Worm (Caenorhabditis elegans) whole organism, L4 larva: Measurements from ENCODE around the gene faxc-2.
A peak's percentile ranks its signal among the peaks of the same experiment; 100 is the strongest.

Experiments used
- F26F4.8 ChIP-seq: fragments of 200-800 bp; sonication (Bioruptor generic); conservative IDR thresholded peaks from 2 replicates; pipeline ENCODE4 v1.3.6; 2022; ENCODE audit warnings: missing genetic modification characterization, missing compliant biosample characterization
- F37D6.2 ChIP-seq: sonication (generic microtip); optimal IDR thresholded peaks from 2 replicates; lab custom pipeline; 2016; ENCODE audit warnings: mild to moderate bottlenecking, missing genetic modification characterization, missing compliant biosample characterization
- F44E2.7 ChIP-seq: fragments of 200-800 bp; sonication (Bioruptor generic); IDR thresholded peaks from 2 replicates; pipeline ENCODE4 v2.1.2; 2022; ENCODE audit warnings: missing genetic modification characterization, missing compliant biosample characterization
- T26A8.4 ChIP-seq: fragments of 200-800 bp; sonication (Bioruptor generic); IDR thresholded peaks from 2 replicates; pipeline ENCODE4 v1.3.6; 2022; ENCODE audit warnings: missing genetic modification characterization, missing compliant biosample characterization
- Y105C5A.15 ChIP-seq: fragments of 200-800 bp; sonication (Bioruptor generic); IDR thresholded peaks from 2 replicates; pipeline ENCODE4 v1.3.6; 2022; ENCODE audit warnings: missing genetic modification characterization, missing compliant biosample characterization
- aha-1 ChIP-seq: fragments of 150-350 bp; peaks from one replicate; lab custom pipeline; 2014; ENCODE audit warnings: missing biosample characterization, missing genetic modification characterization
- aly-2 ChIP-seq: sonication (generic microtip); optimal IDR thresholded peaks from 2 replicates; lab custom pipeline; 2018; ENCODE audit warnings: missing biosample characterization, missing genetic modification characterization
- arid-1 ChIP-seq: fragments of 200-800 bp; sonication (Bioruptor generic); conservative IDR thresholded peaks from 2 replicates; pipeline ENCODE4 v1.3.6; 2022; ENCODE audit warnings: missing genetic modification reagents, missing genetic modification characterization, missing compliant biosample characterization
- attf-4 ChIP-seq: sonication (generic microtip); optimal IDR thresholded peaks from 3 replicates; lab custom pipeline; 2017; ENCODE audit warnings: missing biosample characterization, missing genetic modification characterization
- ceh-20 ChIP-seq: fragments of 200-800 bp; sonication (Bioruptor generic); IDR thresholded peaks from 2 replicates; pipeline ENCODE4 v1.3.6; 2022; ENCODE audit warnings: missing genetic modification reagents, missing genetic modification characterization, missing compliant biosample characterization
- ceh-28 ChIP-seq: fragments of 150-350 bp; optimal IDR thresholded peaks from 2 replicates; lab custom pipeline; 2014; ENCODE audit warnings: missing biosample characterization, missing genetic modification reagents, missing genetic modification characterization
- ceh-44 ChIP-seq: fragments of 200-800 bp; sonication (Bioruptor generic); IDR thresholded peaks from 2 replicates; pipeline ENCODE4 v1.3.6; 2022; ENCODE audit warnings: missing genetic modification reagents, missing genetic modification characterization, missing compliant biosample characterization
- ceh-62 ChIP-seq: sonication (generic microtip); optimal IDR thresholded peaks from 2 replicates; lab custom pipeline; 2017; ENCODE audit warnings: missing biosample characterization, missing genetic modification characterization
- ces-1 ChIP-seq: fragments of 150-350 bp; sonication (generic microtip); optimal IDR thresholded peaks from 4 replicates; lab custom pipeline; 2014; ENCODE audit warnings: missing biosample characterization, missing genetic modification reagents, missing genetic modification characterization
- cey-2 ChIP-seq: sonication (generic microtip); optimal IDR thresholded peaks from 3 replicates; lab custom pipeline; 2017; ENCODE audit warnings: missing genetic modification characterization, mild to moderate bottlenecking, missing compliant biosample characterization, antibody characterized with exemption, borderline replicate concordance; ENCODE audit not compliant: insufficient read depth
- dmd-8 ChIP-seq: fragments of 200-800 bp; sonication (Bioruptor generic); IDR thresholded peaks from 2 replicates; pipeline ENCODE4 v1.3.6; 2022; ENCODE audit warnings: missing genetic modification characterization, missing compliant biosample characterization
- dpl-1 ChIP-seq: fragments of 150-350 bp; optimal IDR thresholded peaks from 2 replicates; lab custom pipeline; 2014; ENCODE audit warnings: missing biosample characterization, missing genetic modification reagents, missing genetic modification characterization
- fkh-10 ChIP-seq: fragments of 150-350 bp; optimal IDR thresholded peaks from 2 replicates; lab custom pipeline; 2014; ENCODE audit warnings: missing biosample characterization, missing genetic modification reagents, missing genetic modification characterization
- fos-1 ChIP-seq: fragments of 150-350 bp; optimal IDR thresholded peaks from 2 replicates; lab custom pipeline; 2014; ENCODE audit warnings: missing biosample characterization, missing genetic modification characterization
- gei-8 ChIP-seq: fragments of 200-800 bp; sonication (Bioruptor generic); optimal IDR thresholded peaks from 2 replicates; lab custom pipeline; 2018; ENCODE audit warnings: mild to moderate bottlenecking, missing genetic modification characterization, missing compliant biosample characterization
- hlh-11 ChIP-seq: fragments of 200-800 bp; sonication (Bioruptor generic); optimal IDR thresholded peaks from 2 replicates; lab custom pipeline; 2018; ENCODE audit warnings: mild to moderate bottlenecking, missing genetic modification characterization, missing compliant biosample characterization
- hlh-30 ChIP-seq: sonication (generic microtip); optimal IDR thresholded peaks from 2 replicates; lab custom pipeline; 2017; ENCODE audit warnings: antibody characterized with exemption, mild to moderate bottlenecking, missing genetic modification characterization, missing compliant biosample characterization; ENCODE audit not compliant: insufficient read depth
- jun-1 ChIP-seq: fragments of 150-350 bp; optimal IDR thresholded peaks from 2 replicates; lab custom pipeline; 2014; ENCODE audit warnings: missing biosample characterization, missing genetic modification reagents, missing genetic modification characterization
- lim-7 ChIP-seq: fragments of 200-800 bp; sonication (Bioruptor generic); IDR thresholded peaks from 2 replicates; pipeline ENCODE4 v1.3.6; 2022; ENCODE audit warnings: missing genetic modification characterization, missing compliant biosample characterization
- lin-1 ChIP-seq: fragments of 200-800 bp; sonication (Bioruptor generic); IDR thresholded peaks from 2 replicates; pipeline ENCODE4 v1.3.6; 2022; ENCODE audit warnings: missing genetic modification reagents, missing genetic modification characterization, missing compliant biosample characterization
- lin-13 ChIP-seq: fragments of 150-350 bp; optimal IDR thresholded peaks from 2 replicates; lab custom pipeline; 2014; ENCODE audit warnings: missing biosample characterization, missing genetic modification reagents, missing genetic modification characterization
- lin-38 ChIP-seq: fragments of 200-800 bp; sonication (Bioruptor generic); IDR thresholded peaks from 2 replicates; pipeline ENCODE4 v1.3.6; 2022; ENCODE audit warnings: missing genetic modification reagents, missing genetic modification characterization, missing compliant biosample characterization
- lin-39 ChIP-seq: fragments of 150-350 bp; optimal IDR thresholded peaks from 2 replicates; lab custom pipeline; 2014; ENCODE audit warnings: missing biosample characterization, missing genetic modification reagents, missing genetic modification characterization
- lir-3 ChIP-seq: sonication (generic microtip); optimal IDR thresholded peaks from 2 replicates; lab custom pipeline; 2016; ENCODE audit warnings: mild to moderate bottlenecking, missing genetic modification characterization, missing compliant biosample characterization
- madf-9 ChIP-seq: fragments of 200-800 bp; sonication (Bioruptor generic); conservative IDR thresholded peaks from 2 replicates; pipeline ENCODE4 v1.3.6; 2022; ENCODE audit warnings: missing genetic modification reagents, missing genetic modification characterization, missing compliant biosample characterization
- mdl-1 ChIP-seq, 2 experiments: fragments of 150-350 bp in 1 of 2; sonication (generic microtip) in 1 of 2; optimal IDR thresholded peaks; 2 replicates each; lab custom pipeline; 2014 to 2017; ENCODE audit warnings: missing biosample characterization in 2 of 2, missing genetic modification characterization in 2 of 2
- mdt-29 ChIP-seq: fragments of 200-800 bp; sonication (Bioruptor generic); IDR thresholded peaks from 2 replicates; pipeline ENCODE4 v1.3.6; 2022; ENCODE audit warnings: missing genetic modification reagents, missing genetic modification characterization, missing compliant biosample characterization
- mes-2 ChIP-seq: sonication (generic microtip); optimal IDR thresholded peaks from 2 replicates; lab custom pipeline; 2016; ENCODE audit warnings: missing genotype, mild to moderate bottlenecking, missing genetic modification characterization, missing compliant biosample characterization; ENCODE audit not compliant: poor library complexity, severe bottlenecking
- mxl-2 ChIP-seq: fragments of 200-800 bp; sonication (Bioruptor generic); conservative IDR thresholded peaks from 2 replicates; pipeline ENCODE4 v1.3.6; 2022; ENCODE audit warnings: missing genetic modification reagents, missing genetic modification characterization, missing compliant biosample characterization
- nhr-25 ChIP-seq: sonication (generic microtip); optimal IDR thresholded peaks from 2 replicates; lab custom pipeline; 2017; ENCODE audit warnings: missing genetic modification characterization, mild to moderate bottlenecking, missing compliant biosample characterization, antibody characterized with exemption, moderate library complexity, borderline replicate concordance; ENCODE audit not compliant: insufficient read depth
- nhr-28 ChIP-seq: fragments of 150-350 bp; optimal IDR thresholded peaks from 2 replicates; lab custom pipeline; 2014; ENCODE audit warnings: missing biosample characterization, missing genetic modification characterization
- nhr-6 ChIP-seq: fragments of 150-350 bp; optimal IDR thresholded peaks from 2 replicates; lab custom pipeline; 2014; ENCODE audit warnings: missing biosample characterization, missing genetic modification characterization
- nhr-77 ChIP-seq: fragments of 150-350 bp; optimal IDR thresholded peaks from 2 replicates; lab custom pipeline; 2014; ENCODE audit warnings: missing biosample characterization, missing genetic modification characterization
- pha-4 ChIP-seq, 2 experiments: fragments of 150-350 bp in 1 of 2; fragments of 200-800 bp in 1 of 2; sonication (Bioruptor generic) in 1 of 2; IDR thresholded peaks in 1 of 2; optimal IDR thresholded peaks in 1 of 2; 2 replicates each; pipeline versions ENCODE4 v1.3.6 to Lab custom; 2014 to 2022; ENCODE audit warnings: missing genetic modification characterization in 2 of 2, missing genetic modification reagents in 2 of 2, missing biosample characterization in 1 of 2, missing compliant biosample characterization in 1 of 2
- php-3 ChIP-seq: fragments of 200-800 bp; sonication (Bioruptor generic); IDR thresholded peaks from 2 replicates; pipeline ENCODE4 v1.3.6; 2022; ENCODE audit warnings: missing genetic modification reagents, missing genetic modification characterization, missing compliant biosample characterization
- rbr-2 ChIP-seq: sonication (generic microtip); optimal IDR thresholded peaks from 2 replicates; lab custom pipeline; 2016; ENCODE audit warnings: missing genotype, missing genetic modification characterization, missing compliant biosample characterization
- saeg-2 ChIP-seq: fragments of 200-800 bp; sonication (Bioruptor generic); IDR thresholded peaks from 2 replicates; pipeline ENCODE4 v1.3.6; 2022; ENCODE audit warnings: missing genetic modification reagents, missing genetic modification characterization, missing compliant biosample characterization
- set-16 ChIP-seq: fragments of 200-800 bp; sonication (Bioruptor generic); IDR thresholded peaks from 2 replicates; pipeline ENCODE4 v1.3.6; 2022; ENCODE audit warnings: missing genetic modification reagents, missing genetic modification characterization, missing compliant biosample characterization
- tra-1 ChIP-seq: fragments of 200-800 bp; sonication (Bioruptor generic); IDR thresholded peaks from 2 replicates; pipeline ENCODE4 v1.3.6; 2022; ENCODE audit warnings: missing genetic modification reagents, missing genetic modification characterization, missing compliant biosample characterization
- unc-62 ChIP-seq, 3 experiments: fragments of 150-350 bp in 1 of 3; sonication (generic microtip); optimal IDR thresholded peaks in 2 of 3; peaks in 1 of 3; 1 replicate in 1 of 3; 2 replicates in 2 of 3; lab custom pipeline; 2014 to 2017; ENCODE audit warnings: missing biosample characterization in 3 of 3, missing genetic modification characterization in 3 of 3, missing genetic modification reagents in 3 of 3, missing genotype in 1 of 3
- vab-7 ChIP-seq: fragments of 200-800 bp; sonication (Bioruptor generic); IDR thresholded peaks from 2 replicates; pipeline ENCODE4 v1.3.6; 2022; ENCODE audit warnings: missing genetic modification reagents, missing genetic modification characterization, missing compliant biosample characterization
- zip-11 ChIP-seq: fragments of 200-800 bp; sonication (Bioruptor generic); IDR thresholded peaks from 2 replicates; pipeline ENCODE4 v1.3.6; 2022; ENCODE audit warnings: missing genetic modification characterization, missing compliant biosample characterization
- ztf-11 ChIP-seq: fragments of 150-350 bp; optimal IDR thresholded peaks from 2 replicates; lab custom pipeline; 2014; ENCODE audit warnings: missing biosample characterization, missing genetic modification characterization

faxc-2 gene

DNA sequence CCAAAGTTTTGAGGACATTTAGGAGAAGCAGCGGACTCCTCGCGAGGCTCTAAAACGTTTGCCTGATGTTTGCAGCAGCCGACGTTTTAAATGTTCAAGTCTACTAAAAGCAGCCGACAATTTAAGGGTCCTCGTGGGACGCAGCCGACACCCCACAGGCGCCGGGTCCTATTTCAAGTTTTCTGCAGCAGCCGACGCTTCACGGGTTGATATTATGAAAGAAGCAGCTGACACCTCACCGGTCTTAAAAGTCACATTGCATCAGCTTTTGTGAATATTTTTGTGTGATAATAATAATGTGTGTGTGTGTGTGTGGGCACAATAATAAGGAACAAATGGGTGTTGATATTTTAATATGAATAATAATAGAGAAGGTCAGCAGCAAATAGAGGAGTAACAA lies 11.2 kb upstream of the faxc-2 start:
- TF ChIP-seq hlh-30 (tag; lab: Kevin White, UChicago) (no peak), saeg-2 (0 out of 2 replicates have a peak, but pooled peaks have one; percentile 13), set-16 (GFP tag; lab: Robert Waterston, UW) (peak; percentile 37; the same call in 1 of the 2 replicates), lin-13 (GFP tag; lab: Kevin White, UChicago) (peak; percentile 52), Y105C5A.15 (GFP tag; lab: Robert Waterston, UW) (no peak), arid-1 (GFP tag; lab: Robert Waterston, UW) (no peak), F44E2.7 (GFP tag; lab: Robert Waterston, UW) (no peak), pha-4 (GFP tag; IDR thresholded peaks at IDR 0.05; lab: Robert Waterston, UW) (0 out of 2 replicates have a peak, but pooled peaks have one; percentile 1), pha-4 (tag; optimal IDR thresholded peaks at IDR 0.05; lab: Kevin White, UChicago) (no peak), mxl-2 (no peak)
- TF ChIP-seq, all 104 proteins: peak for 4

DNA sequence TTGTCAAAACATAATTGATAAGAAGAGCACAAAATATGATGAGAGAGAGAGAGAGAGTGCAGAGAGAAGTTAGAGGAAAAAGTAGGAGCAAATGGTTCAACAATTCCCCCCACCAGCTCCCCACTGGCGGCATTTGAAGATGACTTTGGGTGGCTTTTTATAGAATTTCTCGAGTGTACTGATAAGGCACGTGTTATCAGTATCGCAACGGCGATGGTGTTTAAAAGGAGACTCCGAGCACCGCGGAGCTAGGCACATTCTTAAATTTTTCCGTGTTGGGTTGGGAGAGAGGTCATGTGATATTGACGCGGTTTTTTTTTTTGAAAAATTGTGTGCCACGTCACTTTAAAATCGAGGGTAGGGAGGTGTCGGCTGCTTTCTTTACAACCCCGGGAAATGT lies 10.6 kb upstream of the faxc-2 start:
- no peak for TF ChIP-seq ces-1 (GFP tag; lab: Kevin White, UChicago)
- no peak for TF ChIP-seq aly-2 (tag; lab: Kevin White, UChicago)
- TF ChIP-seq lir-3 = no peak
- peak; percentile 84 for TF ChIP-seq nhr-77 (tag; lab: Kevin White, UChicago)
- TF ChIP-seq pha-4 (GFP tag; IDR thresholded peaks at IDR 0.05; lab: Robert Waterston, UW) = 0 out of 2 replicates have a peak, but pooled peaks have one; percentile 49
- no peak for TF ChIP-seq pha-4 (tag; optimal IDR thresholded peaks at IDR 0.05; lab: Kevin White, UChicago)
- TF ChIP-seq F37D6.2 (tag; lab: Kevin White, UChicago) = no peak
- TF ChIP-seq ceh-62 (tag; lab: Kevin White, UChicago) = no peak
- no peak for TF ChIP-seq attf-4 (tag; lab: Kevin White, UChicago)
- TF ChIP-seq lin-39 = no peak
- TF ChIP-seq lin-38 (GFP tag; lab: Robert Waterston, UW) = no peak
- TF ChIP-seq lim-7 (GFP tag; lab: Robert Waterston, UW) = no peak
- TF ChIP-seq Y105C5A.15 (GFP tag; lab: Robert Waterston, UW) = no peak
- TF ChIP-seq tra-1 (GFP tag; lab: Robert Waterston, UW) = no peak
- TF ChIP-seq gei-8 (GFP tag; lab: Kevin White, UChicago) = no peak
- peak; percentile 79 for TF ChIP-seq mdl-1 (tag; optimal IDR thresholded peaks at IDR 0.05; lab: Kevin White, UChicago)
- TF ChIP-seq F26F4.8 (GFP tag; lab: Robert Waterston, UW) = no peak
- peak; percentile 67; the same call in 1 of the 2 replicates for TF ChIP-seq lin-1 (GFP tag; lab: Robert Waterston, UW)
- TF ChIP-seq cey-2 (tag; lab: Kevin White, UChicago) = no peak
- TF ChIP-seq mes-2 (tag; lab: Kevin White, UChicago) = peak; percentile 50
- TF ChIP-seq aha-1 = no peak
- TF ChIP-seq fkh-10 = no peak
- no peak for TF ChIP-seq vab-7 (GFP tag; lab: Robert Waterston, UW)
- TF ChIP-seq madf-9 (GFP tag; lab: Robert Waterston, UW) = no peak
- peak; percentile 88 for TF ChIP-seq hlh-11 (tag; lab: Kevin White, UChicago)
- no peak for TF ChIP-seq rbr-2 (tag; lab: Kevin White, UChicago)
- no peak for TF ChIP-seq ztf-11
- TF ChIP-seq nhr-25 (tag; lab: Kevin White, UChicago) = no peak
- TF ChIP-seq zip-11 (GFP tag; lab: Robert Waterston, UW) = no peak
- no peak for TF ChIP-seq dpl-1
- peak; percentile 36; the same call in 1 of the 2 replicates for TF ChIP-seq php-3 (GFP tag; lab: Robert Waterston, UW)
- no peak for TF ChIP-seq nhr-6 (tag; lab: Kevin White, UChicago)
- TF ChIP-seq nhr-28 = peak; percentile 88
- TF ChIP-seq fos-1 (tag; lab: Kevin White, UChicago) = peak; percentile 28
- no peak for TF ChIP-seq ceh-28 (tag; lab: Kevin White, UChicago)
- TF ChIP-seq jun-1 (tag; lab: Kevin White, UChicago) = no peak
- no peak for TF ChIP-seq ceh-44
- no peak for TF ChIP-seq T26A8.4 (GFP tag; lab: Robert Waterston, UW)
- TF ChIP-seq ceh-20 (GFP tag; lab: Robert Waterston, UW) = no peak
- TF ChIP-seq dmd-8 (GFP tag; lab: Robert Waterston, UW) = no peak
- TF ChIP-seq unc-62 (GFP tag; optimal IDR thresholded peaks at IDR 0.05 in 1 of 2; lab: Kevin White, UChicago) = no peak
- TF ChIP-seq unc-62 (tag; optimal IDR thresholded peaks at IDR 0.05; lab: Kevin White, UChicago) = no peak
- TF ChIP-seq lin-13 (GFP tag; lab: Kevin White, UChicago) = peak; percentile 52
- TF ChIP-seq mdt-29 (GFP tag; lab: Robert Waterston, UW) = no peak; the same call in 1 of the 2 replicates
